Worm (Caenorhabditis elegans) whole organism, late embryonic: ENCODE data around the gene glb-29.

ENCODE experiments used
- C08G9.2 ChIP-seq: sonication (generic microtip); optimal IDR thresholded peaks from 2 replicates; lab custom pipeline; 2016; ENCODE audit warnings: mild to moderate bottlenecking, missing genetic modification characterization, moderate library complexity, missing compliant biosample characterization
- C38D4.7 ChIP-seq: fragments of 200-800 bp; sonication (Bioruptor generic); optimal IDR thresholded peaks from 2 replicates; lab custom pipeline; 2018; ENCODE audit warnings: mild to moderate bottlenecking, missing genetic modification characterization, moderate library complexity, missing compliant biosample characterization
- K02D7.2 ChIP-seq: sonication (generic microtip); optimal IDR thresholded peaks from 2 replicates; lab custom pipeline; 2017; ENCODE audit warnings: mild to moderate bottlenecking, missing genetic modification characterization, missing compliant biosample characterization
- K09A11.1 ChIP-seq: sonication (generic microtip); optimal IDR thresholded peaks from 2 replicates; lab custom pipeline; 2017; ENCODE audit warnings: antibody characterized with exemption, mild to moderate bottlenecking, missing genetic modification characterization, missing compliant biosample characterization; ENCODE audit not compliant: insufficient read depth
- ahr-1 ChIP-seq: sonication (generic microtip); optimal IDR thresholded peaks from 2 replicates; lab custom pipeline; 2016; ENCODE audit warnings: missing genetic modification characterization, missing compliant biosample characterization
- ama-1 ChIP-seq: fragments of 150-350 bp; optimal IDR thresholded peaks from 2 replicates; lab custom pipeline; 2014
- ceh-14 ChIP-seq: sonication (generic microtip); optimal IDR thresholded peaks from 2 replicates; lab custom pipeline; 2016; ENCODE audit warnings: missing genotype, missing genetic modification characterization, missing compliant biosample characterization
- dmd-4 ChIP-seq: sonication (generic microtip); optimal IDR thresholded peaks from 2 replicates; lab custom pipeline; 2016; ENCODE audit warnings: borderline replicate concordance, missing genetic modification characterization, missing compliant biosample characterization
- elt-2 ChIP-seq: sonication (generic microtip); optimal IDR thresholded peaks from 2 replicates; lab custom pipeline; 2016; ENCODE audit warnings: missing genetic modification reagents, missing genetic modification characterization, missing compliant biosample characterization
- eyg-1 ChIP-seq: sonication (generic microtip); optimal IDR thresholded peaks from 2 replicates; lab custom pipeline; 2016; ENCODE audit warnings: missing genotype, missing genetic modification characterization, missing compliant biosample characterization
- gmeb-2 ChIP-seq: sonication (generic microtip); optimal IDR thresholded peaks from 2 replicates; lab custom pipeline; 2016; ENCODE audit warnings: missing genetic modification characterization, inconsistent platforms, missing compliant biosample characterization
- hlh-13 ChIP-seq: fragments of 200-800 bp; sonication (Bioruptor generic); optimal IDR thresholded peaks from 2 replicates; lab custom pipeline; 2018; ENCODE audit warnings: mild to moderate bottlenecking, missing genetic modification characterization, missing compliant biosample characterization
- hlh-15 ChIP-seq: sonication (generic microtip); optimal IDR thresholded peaks from 2 replicates; lab custom pipeline; 2016; ENCODE audit warnings: missing genetic modification characterization, missing compliant biosample characterization
- hlh-30 ChIP-seq: sonication (generic microtip); optimal IDR thresholded peaks from 2 replicates; lab custom pipeline; 2017; ENCODE audit warnings: antibody characterized with exemption, missing genetic modification characterization, missing compliant biosample characterization; ENCODE audit not compliant: insufficient read depth
- hlh-6 ChIP-seq: sonication (generic microtip); optimal IDR thresholded peaks from 2 replicates; lab custom pipeline; 2016; ENCODE audit warnings: missing genotype, missing genetic modification characterization, missing compliant biosample characterization
- hlh-8 ChIP-seq: sonication (generic microtip); optimal IDR thresholded peaks from 2 replicates; lab custom pipeline; 2016; ENCODE audit warnings: missing genotype, missing genetic modification characterization, missing compliant biosample characterization
- lim-6 ChIP-seq: sonication (generic microtip); optimal IDR thresholded peaks from 2 replicates; lab custom pipeline; 2016; ENCODE audit warnings: missing genetic modification characterization, missing compliant biosample characterization
- lin-11 ChIP-seq: fragments of 200-800 bp; sonication (Bioruptor generic); optimal IDR thresholded peaks from 2 replicates; lab custom pipeline; 2018; ENCODE audit warnings: mild to moderate bottlenecking, missing genetic modification characterization, missing compliant biosample characterization
- madf-2 ChIP-seq: sonication (generic microtip); optimal IDR thresholded peaks from 2 replicates; lab custom pipeline; 2017; ENCODE audit warnings: missing genetic modification characterization, missing compliant biosample characterization
- nfya-1 ChIP-seq: sonication (generic microtip); optimal IDR thresholded peaks from 2 replicates; lab custom pipeline; 2017; ENCODE audit warnings: missing genetic modification characterization, mild to moderate bottlenecking, missing compliant biosample characterization, antibody characterized with exemption, moderate library complexity
- nhr-232 ChIP-seq: sonication (generic microtip); optimal IDR thresholded peaks from 2 replicates; lab custom pipeline; 2016; ENCODE audit warnings: missing genetic modification characterization, missing compliant biosample characterization
- npax-4 ChIP-seq: sonication (generic microtip); optimal IDR thresholded peaks from 2 replicates; lab custom pipeline; 2016; ENCODE audit warnings: missing genetic modification characterization, missing compliant biosample characterization
- odd-2 ChIP-seq: sonication (generic microtip); optimal IDR thresholded peaks from 2 replicates; lab custom pipeline; 2017; ENCODE audit warnings: antibody characterized with exemption, mild to moderate bottlenecking, missing genetic modification characterization, missing compliant biosample characterization
- pax-1 ChIP-seq: fragments of 150-350 bp; optimal IDR thresholded peaks from 2 replicates; lab custom pipeline; 2014; ENCODE audit warnings: missing biosample characterization, missing genetic modification characterization
- pha-2 ChIP-seq: sonication (generic microtip); optimal IDR thresholded peaks from 2 replicates; lab custom pipeline; 2017; ENCODE audit warnings: mild to moderate bottlenecking, missing genetic modification characterization, missing compliant biosample characterization
- ref-2 ChIP-seq: sonication (generic microtip); optimal IDR thresholded peaks from 2 replicates; lab custom pipeline; 2016; ENCODE audit warnings: missing genetic modification characterization, missing compliant biosample characterization
- sdc-2 ChIP-seq: sonication (generic microtip); optimal IDR thresholded peaks from 2 replicates; lab custom pipeline; 2016; ENCODE audit warnings: missing genotype, missing genetic modification characterization, missing compliant biosample characterization
- sox-2 ChIP-seq: fragments of 200-800 bp; sonication (Bioruptor generic); IDR thresholded peaks from 2 replicates; pipeline ENCODE4 v1.3.6; 2022; ENCODE audit warnings: missing genetic modification reagents, missing genetic modification characterization, missing compliant biosample characterization
- sox-4 ChIP-seq: sonication (generic microtip); optimal IDR thresholded peaks from 2 replicates; lab custom pipeline; 2017; ENCODE audit warnings: mild to moderate bottlenecking, missing genetic modification characterization, inconsistent platforms, missing compliant biosample characterization
- syd-9 ChIP-seq: sonication (generic microtip); optimal IDR thresholded peaks from 2 replicates; lab custom pipeline; 2016; ENCODE audit warnings: mild to moderate bottlenecking, missing genetic modification characterization, moderate library complexity, missing compliant biosample characterization
- ttx-3 ChIP-seq: sonication (generic microtip); optimal IDR thresholded peaks from 2 replicates; lab custom pipeline; 2016; ENCODE audit warnings: missing genetic modification reagents, missing genetic modification characterization, missing compliant biosample characterization
- zip-5 ChIP-seq: sonication (generic microtip); optimal IDR thresholded peaks from 2 replicates; lab custom pipeline; 2016; ENCODE audit warnings: missing genetic modification characterization, missing compliant biosample characterization
- ztf-16 ChIP-seq: sonication (generic microtip); optimal IDR thresholded peaks from 2 replicates; lab custom pipeline; 2017; ENCODE audit warnings: missing genetic modification characterization, missing compliant biosample characterization

Gene glb-29

DNA sequence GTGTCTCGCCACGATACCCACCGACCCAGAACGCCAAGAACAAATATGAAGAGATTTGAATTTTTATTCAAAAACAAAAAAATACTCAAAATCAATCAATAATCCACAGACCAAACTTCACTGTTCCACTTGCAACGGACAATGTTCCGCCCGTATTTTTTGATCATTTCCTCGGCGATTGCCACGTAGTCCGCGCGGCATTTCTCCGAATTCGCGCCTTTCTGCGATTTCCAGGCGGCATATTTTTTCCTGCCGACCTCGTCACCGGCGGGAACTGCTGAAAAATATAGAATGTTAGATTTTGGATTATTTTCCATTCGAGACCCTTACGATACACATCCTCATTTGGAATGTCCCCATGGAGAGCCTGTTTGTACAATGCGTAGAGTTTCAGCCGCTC, 36.6 kb upstream of the glb-29 start (continued):
- TF ChIP-seq hlh-15 (no peak), zip-5 (tag; lab: Kevin White, UChicago) (no peak)

DNA sequence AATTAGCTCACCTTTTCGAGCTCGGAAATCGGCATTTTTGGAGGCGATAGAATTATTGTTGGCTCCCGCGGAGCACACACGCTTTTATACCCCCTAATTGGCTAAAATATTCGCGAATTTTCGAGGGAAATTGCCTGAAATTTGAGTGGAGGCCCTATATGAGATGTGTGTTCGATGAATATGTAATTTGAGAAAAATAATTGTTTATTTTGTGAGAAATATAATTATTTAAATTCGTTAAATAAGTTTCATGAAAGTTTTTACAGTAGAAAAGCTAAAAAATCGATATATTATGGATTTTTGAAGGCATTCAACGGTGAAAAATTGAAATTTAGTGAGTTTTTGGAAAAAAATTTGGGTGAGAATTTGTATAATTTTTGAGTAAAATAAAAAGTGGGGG, 35.2 kb upstream of the glb-29 start, which contains the start of gene acbp-6:
TSS of gene acbp-6 (minus strand) at position 101 of the 400 bp plus-strand sequence.
- TF ChIP-seq lim-6 (no peak), ttx-3 (no peak), sdc-2 (tag; lab: Kevin White, UChicago) (no peak), sox-2 (GFP tag; lab: Robert Waterston, UW) (no peak), madf-2 (tag; lab: Kevin White, UChicago) (no peak), hlh-6 (tag; lab: Kevin White, UChicago) (no peak), syd-9 (tag; lab: Kevin White, UChicago) (no peak), hlh-8 (no peak), dmd-4 (tag; lab: Kevin White, UChicago) (no peak), odd-2 (tag; lab: Kevin White, UChicago) (no peak), ceh-14 (tag; lab: Kevin White, UChicago) (no peak), nhr-232 (no peak), hlh-13 (no peak), ztf-16 (tag; lab: Kevin White, UChicago) (no peak), ama-1 (lab: Kevin White, UChicago) (no peak), sox-4 (tag; lab: Kevin White, UChicago) (no peak), ref-2 (no peak)

- TF ChIP-seq pax-1 (tag; lab: Kevin White, UChicago): no peak
- peak; percentile 25 for TF ChIP-seq C38D4.7
- peak; percentile 4 for TF ChIP-seq nfya-1 (tag; lab: Kevin White, UChicago)
- TF ChIP-seq elt-2 (tag; lab: Kevin White, UChicago): peak; percentile 23
- TF ChIP-seq gmeb-2 (tag; lab: Kevin White, UChicago): peak; percentile 67
- TF ChIP-seq ahr-1 (tag; lab: Kevin White, UChicago): no peak
- TF ChIP-seq sdc-2 (tag; lab: Kevin White, UChicago): no peak
- peak; percentile 79 for TF ChIP-seq ama-1 (lab: Kevin White, UChicago)
- no peak for TF ChIP-seq hlh-30
These were observed 34.5 kb upstream of the glb-29 start for ce11 chrII:11974048-11974995.

DNA sequence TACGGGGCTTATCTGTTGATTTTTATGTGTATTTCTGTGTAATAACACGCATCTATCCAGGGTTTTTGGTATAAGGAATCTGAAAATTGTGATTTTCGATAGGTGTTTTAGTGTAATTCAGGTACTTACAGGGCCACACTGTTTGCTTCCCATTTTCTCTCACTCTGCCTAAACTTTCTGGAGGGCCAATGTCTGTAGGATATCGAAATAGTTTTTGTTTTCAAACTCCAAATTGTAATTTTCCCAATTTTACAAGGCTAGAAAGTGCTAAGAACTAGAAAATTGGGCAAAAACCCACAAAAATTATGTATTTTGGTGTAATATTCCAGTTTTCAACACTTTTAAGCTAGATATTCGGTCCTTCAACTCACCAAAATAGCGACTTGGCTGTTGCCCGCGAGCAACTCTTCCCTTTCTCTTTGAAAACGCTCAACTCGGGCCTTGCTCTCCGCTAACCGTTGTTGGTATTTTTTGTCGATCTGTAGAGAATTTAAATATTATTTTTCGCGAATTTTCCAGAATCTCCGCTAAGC, 32.1 kb upstream of the glb-29 start:
- TF ChIP-seq syd-9 (tag; lab: Kevin White, UChicago) (no peak), ahr-1 (tag; lab: Kevin White, UChicago) (no peak), nhr-232 (no peak), lin-11 (no peak), zip-5 (tag; lab: Kevin White, UChicago) (no peak), K02D7.2 (no peak), pha-2 (no peak), K09A11.1 (tag; lab: Kevin White, UChicago) (no peak), ztf-16 (tag; lab: Kevin White, UChicago) (no peak), sdc-2 (tag; lab: Kevin White, UChicago) (no peak), hlh-8 (no peak), C08G9.2 (tag; lab: Kevin White, UChicago) (no peak), npax-4 (no peak), eyg-1 (no peak), ref-2 (no peak)
